Worm (Caenorhabditis elegans): ENCODE measurements around the gene Y37E11AL.3.

- TF ChIP-seq fkh-10 (GFP tag; optimal IDR thresholded peaks at IDR 0.05): no peak
- TF ChIP-seq odd-2 (tag; optimal IDR thresholded peaks at IDR 0.05): no peak
- TF ChIP-seq ztf-16 (tag; optimal IDR thresholded peaks at IDR 0.05): no peak
- TF ChIP-seq K02D7.2 (tag; optimal IDR thresholded peaks at IDR 0.05): no peak
- no peak for TF ChIP-seq hlh-6 (tag; optimal IDR thresholded peaks at IDR 0.05)
- TF ChIP-seq Y22D7AL.16 (tag; optimal IDR thresholded peaks at IDR 0.05): no peak
Measured at ce11 chrIV:3659951-3660350, 34.8 kb upstream of the Y37E11AL.3 start.
